Fruit fly (Drosophila melanogaster): Measurements from ENCODE around the gene Rrp45.

Gene Rrp45

DNA sequence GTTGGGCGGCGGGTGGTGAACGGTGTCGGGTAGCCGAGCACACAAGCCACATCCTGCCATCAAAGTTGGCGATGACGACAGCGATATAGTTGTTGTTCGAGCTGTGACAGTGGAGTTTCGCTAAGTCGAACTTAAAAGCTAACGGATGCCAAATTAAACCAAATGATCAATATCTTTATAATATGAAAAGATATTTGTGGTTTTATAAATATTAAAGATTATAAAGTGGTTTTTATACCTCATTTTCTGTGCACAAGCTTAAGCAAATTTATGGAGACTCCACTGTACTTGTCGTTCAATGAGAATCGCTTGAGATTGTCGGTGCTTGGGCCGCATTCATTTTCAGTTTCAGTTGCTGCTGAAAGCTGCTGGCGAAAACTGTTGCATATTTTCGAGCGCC is 31.0 kb upstream of the Rrp45 start:
- TF ChIP-seq Dll (optimal IDR thresholded peaks at IDR 0.05) (no peak), CG8478 (optimal IDR thresholded peaks at IDR 0.05) (no peak), EcR (GFP tag; optimal IDR thresholded peaks at IDR 0.05) (no peak), psq (optimal IDR thresholded peaks at IDR 0.05) (no peak), pan (optimal IDR thresholded peaks at IDR 0.05) (no peak), usp (GFP tag; optimal IDR thresholded peaks at IDR 0.05) (no peak)

- no peak for TF ChIP-seq pan (optimal IDR thresholded peaks at IDR 0.05)
- no peak for TF ChIP-seq Dll (optimal IDR thresholded peaks at IDR 0.05)
- no peak for TF ChIP-seq psq (optimal IDR thresholded peaks at IDR 0.05)
- no peak for TF ChIP-seq EcR (GFP tag; optimal IDR thresholded peaks at IDR 0.05)
- TF ChIP-seq usp (GFP tag; optimal IDR thresholded peaks at IDR 0.05): no peak
- no peak for TF ChIP-seq CG8478 (optimal IDR thresholded peaks at IDR 0.05)
These were observed 30.1 kb upstream of the Rrp45 start for dm6 chrX:16821216-16821615.

- no peak for TF ChIP-seq Dll (optimal IDR thresholded peaks at IDR 0.05)
- no peak for TF ChIP-seq psq (optimal IDR thresholded peaks at IDR 0.05)
- no peak for TF ChIP-seq pan (optimal IDR thresholded peaks at IDR 0.05)
- no peak for TF ChIP-seq EcR (GFP tag; optimal IDR thresholded peaks at IDR 0.05)
- no peak for TF ChIP-seq usp (GFP tag; optimal IDR thresholded peaks at IDR 0.05)
- TF ChIP-seq CG8478 (optimal IDR thresholded peaks at IDR 0.05): no peak
These were observed 29.6 kb upstream of the Rrp45 start for dm6 chrX:16820665-16821064.

DNA sequence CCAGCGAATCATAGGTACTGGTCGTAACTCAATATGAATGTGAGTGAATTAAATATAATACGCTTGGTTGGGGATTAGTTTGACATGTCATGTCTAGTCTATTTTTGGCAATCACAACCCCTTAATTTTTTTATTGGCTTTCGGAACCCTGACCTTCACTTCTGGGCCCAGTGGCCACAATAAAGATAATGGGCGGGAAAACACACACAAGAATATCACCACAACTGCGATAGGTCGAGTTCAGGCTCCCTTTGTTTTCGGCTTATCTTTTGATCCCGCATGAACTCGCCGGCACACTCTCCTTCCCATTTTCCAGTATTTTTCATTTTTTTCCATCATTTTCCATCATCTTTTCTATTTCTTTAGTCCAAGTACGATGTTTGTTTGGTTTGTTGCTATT is 27.1 kb upstream of the Rrp45 start:
- TF ChIP-seq psq (optimal IDR thresholded peaks at IDR 0.05) (no peak), usp (GFP tag; optimal IDR thresholded peaks at IDR 0.05) (no peak), Dll (optimal IDR thresholded peaks at IDR 0.05) (no peak), pan (optimal IDR thresholded peaks at IDR 0.05) (no peak), EcR (GFP tag; optimal IDR thresholded peaks at IDR 0.05) (no peak), CG8478 (optimal IDR thresholded peaks at IDR 0.05) (no peak)

DNA sequence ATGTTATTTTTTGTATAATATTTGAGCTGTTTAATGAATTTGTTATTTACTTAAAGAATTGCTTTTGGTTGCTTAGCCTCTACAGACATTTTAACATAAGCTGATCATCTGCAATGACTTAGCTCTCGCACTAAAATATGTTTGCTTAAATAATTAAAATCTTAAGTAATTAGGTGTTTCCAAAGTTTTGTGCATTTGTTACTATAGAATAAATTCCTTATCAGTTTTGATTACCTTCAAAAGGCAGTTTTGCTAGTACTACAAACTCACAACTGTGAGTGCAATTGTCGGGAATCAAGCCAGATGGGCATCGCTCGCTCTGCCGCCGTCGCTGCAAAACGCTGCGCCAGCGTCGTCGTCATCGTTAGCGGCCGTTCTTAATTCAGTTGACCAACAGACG is 25.4 kb upstream of the Rrp45 start:
- no peak for TF ChIP-seq Dll (optimal IDR thresholded peaks at IDR 0.05)
- TF ChIP-seq EcR (GFP tag; optimal IDR thresholded peaks at IDR 0.05): no peak
- TF ChIP-seq pan (optimal IDR thresholded peaks at IDR 0.05): no peak
- TF ChIP-seq CG8478 (optimal IDR thresholded peaks at IDR 0.05): no peak
- TF ChIP-seq psq (optimal IDR thresholded peaks at IDR 0.05): no peak
- no peak for TF ChIP-seq usp (GFP tag; optimal IDR thresholded peaks at IDR 0.05)

dm6 chrX:16815168-16815567 is 24.1 kb upstream of the Rrp45 start:
- no peak for TF ChIP-seq usp (GFP tag; optimal IDR thresholded peaks at IDR 0.05)
- TF ChIP-seq EcR (GFP tag; optimal IDR thresholded peaks at IDR 0.05): no peak
- TF ChIP-seq Dll (optimal IDR thresholded peaks at IDR 0.05): no peak
- TF ChIP-seq pan (optimal IDR thresholded peaks at IDR 0.05): no peak
- no peak for TF ChIP-seq psq (optimal IDR thresholded peaks at IDR 0.05)
- TF ChIP-seq CG8478 (optimal IDR thresholded peaks at IDR 0.05): no peak

dm6 chrX:16814351-16814750 is 23.3 kb upstream of the Rrp45 start:
- TF ChIP-seq CG8478 (optimal IDR thresholded peaks at IDR 0.05) (no peak), psq (optimal IDR thresholded peaks at IDR 0.05) (no peak), usp (GFP tag; optimal IDR thresholded peaks at IDR 0.05) (no peak), pan (optimal IDR thresholded peaks at IDR 0.05) (no peak), Dll (optimal IDR thresholded peaks at IDR 0.05) (no peak), EcR (GFP tag; optimal IDR thresholded peaks at IDR 0.05) (no peak)

dm6 chrX:16813226-16813625 is 22.2 kb upstream of the Rrp45 start:
- TF ChIP-seq pan (optimal IDR thresholded peaks at IDR 0.05) (no peak), usp (GFP tag; optimal IDR thresholded peaks at IDR 0.05) (no peak), EcR (GFP tag; optimal IDR thresholded peaks at IDR 0.05) (no peak), psq (optimal IDR thresholded peaks at IDR 0.05) (no peak), Dll (optimal IDR thresholded peaks at IDR 0.05) (no peak), CG8478 (optimal IDR thresholded peaks at IDR 0.05) (no peak)

dm6 chrX:16811213-16811749 is 20.2 kb upstream of the Rrp45 start, which contains the start of gene CG4829:
Gene CG4829 (plus strand): TSS chrX:16811699.
- TF ChIP-seq Dll (optimal IDR thresholded peaks at IDR 0.05) (no peak), pan (optimal IDR thresholded peaks at IDR 0.05) (no peak), psq (optimal IDR thresholded peaks at IDR 0.05) (no peak), usp (GFP tag; optimal IDR thresholded peaks at IDR 0.05) (no peak), EcR (GFP tag; optimal IDR thresholded peaks at IDR 0.05) (no peak), CG8478 (optimal IDR thresholded peaks at IDR 0.05) (no peak)

DNA sequence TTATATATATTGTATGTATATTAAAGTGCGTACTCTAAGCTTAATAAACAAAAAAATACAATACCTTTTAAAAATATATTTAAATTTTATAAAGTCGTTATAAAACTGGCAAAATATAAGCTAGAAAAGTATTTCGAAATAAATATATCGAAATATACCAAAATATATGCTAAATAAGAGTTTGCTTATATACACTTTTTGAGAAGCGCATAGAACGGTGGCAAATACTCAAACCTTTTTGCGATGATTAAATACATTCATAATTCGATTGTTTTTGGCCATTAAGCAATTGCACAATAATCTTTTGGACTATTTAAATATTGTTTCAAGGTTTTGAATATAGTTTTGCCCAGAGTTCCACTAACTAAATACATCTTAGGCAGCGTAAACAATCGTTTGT is 18.0 kb upstream of the Rrp45 start:
- TF ChIP-seq Dll (optimal IDR thresholded peaks at IDR 0.05) (no peak), psq (optimal IDR thresholded peaks at IDR 0.05) (no peak), pan (optimal IDR thresholded peaks at IDR 0.05) (no peak), usp (GFP tag; optimal IDR thresholded peaks at IDR 0.05) (no peak), EcR (GFP tag; optimal IDR thresholded peaks at IDR 0.05) (no peak), CG8478 (optimal IDR thresholded peaks at IDR 0.05) (no peak)

- TF ChIP-seq CG8478 (optimal IDR thresholded peaks at IDR 0.05) (no peak), usp (GFP tag; optimal IDR thresholded peaks at IDR 0.05) (no peak), Dll (optimal IDR thresholded peaks at IDR 0.05) (no peak), pan (optimal IDR thresholded peaks at IDR 0.05) (no peak), psq (optimal IDR thresholded peaks at IDR 0.05) (no peak), EcR (GFP tag; optimal IDR thresholded peaks at IDR 0.05) (no peak)
These were observed 17.6 kb upstream of the Rrp45 start for dm6 chrX:16808654-16809053.

DNA sequence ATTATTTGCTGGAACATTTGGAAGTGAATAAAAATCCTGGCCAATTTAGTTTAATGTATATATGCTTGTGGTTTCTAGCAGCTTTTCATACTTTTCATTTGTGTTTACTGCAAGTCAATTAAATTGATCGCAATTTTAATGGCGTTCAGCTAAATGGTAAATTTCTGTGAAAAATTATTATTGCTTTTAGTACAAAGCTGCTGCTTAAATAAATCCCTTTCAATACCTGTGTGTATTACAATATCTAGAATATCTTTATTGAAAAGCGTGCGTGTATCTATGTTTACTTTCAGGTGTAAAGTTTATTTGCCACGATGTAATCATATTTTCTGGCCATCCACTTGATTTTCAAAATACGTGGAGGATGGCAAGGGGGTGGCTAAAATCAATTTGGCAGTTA is 14.7 kb upstream of the Rrp45 start, which contains the start of gene ppk28:
Gene ppk28, plus strand, starts transcription at position 301 of the 400 bp plus-strand sequence.
- no peak for TF ChIP-seq psq (optimal IDR thresholded peaks at IDR 0.05)
- TF ChIP-seq EcR (GFP tag; optimal IDR thresholded peaks at IDR 0.05): no peak
- TF ChIP-seq pan (optimal IDR thresholded peaks at IDR 0.05): no peak

dm6 chrX:16803299-16803698 is 12.2 kb upstream of the Rrp45 start, which contains the start of the genes Rai1 and CG13005:
Gene Rai1 (minus strand): TSS chrX:16803344.
Gene CG13005 (plus strand): TSS chrX:16803650.
- no peak for TF ChIP-seq Dll (optimal IDR thresholded peaks at IDR 0.05)
- TF ChIP-seq EcR (GFP tag; optimal IDR thresholded peaks at IDR 0.05): no peak
- no peak for TF ChIP-seq pan (optimal IDR thresholded peaks at IDR 0.05)
- TF ChIP-seq usp (GFP tag; optimal IDR thresholded peaks at IDR 0.05): no peak
- no peak for TF ChIP-seq CG8478 (optimal IDR thresholded peaks at IDR 0.05)
- TF ChIP-seq psq (optimal IDR thresholded peaks at IDR 0.05): no peak

Data from whole organism.